Fruit fly (Drosophila melanogaster) S2 (cell line): ENCODE measurements around the gene Sap130.

Source experiments
- CG8478 ChIP-seq: fragments of >200 bp; optimal IDR thresholded peaks from 2 replicates; lab custom pipeline; 2018
- CTCF ChIP-seq, 2 experiments: fragments of >200 bp; optimal IDR thresholded peaks; 2 replicates each; lab custom pipeline; 2018

dm6 chr3L:12805660-12806289 is at the start of gene Sap130:
- TF ChIP-seq CTCF (optimal IDR thresholded peaks at IDR 0.05; lab: Kevin White, UChicago) (peak; percentile 35), CG8478 (lab: Kevin White, UChicago) (no peak)
